Fruit fly (Drosophila melanogaster) whole organism, wandering third instar larva: ENCODE measurements around the gene Asciz.
A peak's percentile ranks its signal among the peaks of the same experiment; 100 is the strongest.

Experiments
- Abd-B ChIP-seq: fragments of >200 bp; optimal IDR thresholded peaks from 2 replicates; lab custom pipeline; 2017; ENCODE audit warnings: missing biosample characterization, missing genetic modification characterization
- CG32264 ChIP-seq: fragments of 200-800 bp; sonication (Bioruptor generic); optimal IDR thresholded peaks from 2 replicates; lab custom pipeline; 2016; ENCODE audit warnings: missing biosample characterization, missing genetic modification characterization
- CrebA ChIP-seq: fragments of 200-800 bp; sonication (Bioruptor generic); optimal IDR thresholded peaks from 2 replicates; lab custom pipeline; 2016; ENCODE audit warnings: missing biosample characterization, mild to moderate bottlenecking, missing genetic modification characterization, borderline replicate concordance
- Dif ChIP-seq: fragments of 200-275, 200-300 bp; sonication (Bioruptor generic); optimal IDR thresholded peaks from 2 replicates; lab custom pipeline; 2018; ENCODE audit warnings: missing biosample characterization, missing genetic modification characterization; ENCODE audit not compliant: partially characterized antibody
- GATAd ChIP-seq: sonication (Bioruptor generic); optimal IDR thresholded peaks from 2 replicates; lab custom pipeline; 2016; ENCODE audit warnings: missing biosample characterization, missing genetic modification characterization
- HLH106 ChIP-seq: fragments of 200-800 bp; optimal IDR thresholded peaks from 3 replicates; lab custom pipeline; 2019; ENCODE audit warnings: missing biosample characterization, mild to moderate bottlenecking, missing genetic modification characterization, moderate library complexity
- Hnf4 ChIP-seq: fragments of 200-800 bp; sonication (Bioruptor generic); optimal IDR thresholded peaks from 2 replicates; lab custom pipeline; 2016; ENCODE audit warnings: missing biosample characterization, mild to moderate bottlenecking, missing genetic modification characterization
- Hr78 ChIP-seq: fragments of >200 bp; optimal IDR thresholded peaks from 2 replicates; lab custom pipeline; 2017; ENCODE audit warnings: missing biosample characterization, missing genetic modification characterization
- Hr83 ChIP-seq: fragments of 200-300 bp; sonication (Bioruptor generic); optimal IDR thresholded peaks from 2 replicates; lab custom pipeline; 2016; ENCODE audit warnings: missing biosample characterization, mild to moderate bottlenecking, missing genetic modification characterization, moderate library complexity; ENCODE audit not compliant: poor library complexity, severe bottlenecking
- Mio ChIP-seq: sonication (Bioruptor generic); optimal IDR thresholded peaks from 2 replicates; lab custom pipeline; 2016; ENCODE audit warnings: missing biosample characterization, missing genetic modification characterization
- N ChIP-seq: fragments of >200 bp; optimal IDR thresholded peaks from 2 replicates; lab custom pipeline; 2018; ENCODE audit warnings: missing biosample characterization, missing external identifiers, missing genetic modification characterization
- OdsH ChIP-seq: fragments of 200-800 bp; sonication (Bioruptor generic); optimal IDR thresholded peaks from 2 replicates; lab custom pipeline; 2016; ENCODE audit warnings: missing biosample characterization, mild to moderate bottlenecking, missing genetic modification characterization
- Rel ChIP-seq, 2 experiments: fragments of 200-800 bp; sonication (Bioruptor generic) in 1 of 2; optimal IDR thresholded peaks; 2 replicates in 1 of 2; 3 replicates in 1 of 2; lab custom pipeline; 2016 to 2019; ENCODE audit warnings: mild to moderate bottlenecking in 2 of 2, missing biosample characterization in 2 of 2, missing genetic modification characterization in 2 of 2, moderate library complexity in 1 of 2
- Sp1 ChIP-seq: fragments of 200-800 bp; sonication (Bioruptor generic); optimal IDR thresholded peaks from 3 replicates; lab custom pipeline; 2019; ENCODE audit warnings: missing biosample characterization, mild to moderate bottlenecking, missing genetic modification characterization, moderate library complexity
- Vsx2 ChIP-seq: fragments of 200-300, 225-300 bp; sonication (Bioruptor generic); optimal IDR thresholded peaks from 2 replicates; lab custom pipeline; 2018; ENCODE audit warnings: missing biosample characterization, missing genetic modification characterization; ENCODE audit not compliant: partially characterized antibody
- br ChIP-seq: fragments of 200-800 bp; sonication (Bioruptor generic); optimal IDR thresholded peaks from 2 replicates; lab custom pipeline; 2016; ENCODE audit warnings: missing biosample characterization, missing genetic modification characterization
- dl ChIP-seq, 2 experiments: fragments of 175-275, 200-275 bp in 1 of 2; fragments of 200-275 bp in 1 of 2; sonication (Bioruptor generic); optimal IDR thresholded peaks; lab custom pipeline; 2018; ENCODE audit warnings: mild to moderate bottlenecking in 2 of 2, missing biosample characterization in 2 of 2, missing genetic modification characterization in 2 of 2, moderate library complexity in 2 of 2; ENCODE audit not compliant: partially characterized antibody in 2 of 2, insufficient read depth in 1 of 2
- dmrt93B ChIP-seq: fragments of 200-800 bp; sonication (Bioruptor generic); optimal IDR thresholded peaks from 2 replicates; lab custom pipeline; 2018; ENCODE audit warnings: missing biosample characterization, mild to moderate bottlenecking, missing genetic modification characterization
- dsf ChIP-seq: sonication (Bioruptor generic); optimal IDR thresholded peaks from 2 replicates; lab custom pipeline; 2016; ENCODE audit warnings: missing biosample characterization, missing genetic modification characterization, borderline replicate concordance
- ey ChIP-seq: fragments of 200-800 bp; sonication (Bioruptor generic); optimal IDR thresholded peaks from 2 replicates; lab custom pipeline; 2016; ENCODE audit warnings: missing biosample characterization, missing genetic modification characterization
- foxo ChIP-seq, 2 experiments: fragments of 200-800 bp; sonication (Bioruptor generic); optimal IDR thresholded peaks; 2 replicates in 1 of 2; 3 replicates in 1 of 2; lab custom pipeline; 2016 to 2017; ENCODE audit warnings: missing biosample characterization in 2 of 2, missing genetic modification characterization in 2 of 2
- fru ChIP-seq: fragments of 200-800 bp; sonication (Bioruptor generic); optimal IDR thresholded peaks from 3 replicates; lab custom pipeline; 2016; ENCODE audit warnings: missing biosample characterization, mild to moderate bottlenecking, missing genetic modification characterization
- h ChIP-seq: fragments of 200-800 bp; sonication (Bioruptor generic); optimal IDR thresholded peaks from 3 replicates; lab custom pipeline; 2016; ENCODE audit warnings: missing biosample characterization, mild to moderate bottlenecking, missing genetic modification characterization
- jim ChIP-seq: fragments of 175-275, 200-325 bp; sonication (Bioruptor generic); optimal IDR thresholded peaks from 2 replicates; lab custom pipeline; 2016; ENCODE audit warnings: missing biosample characterization, mild to moderate bottlenecking, missing genetic modification characterization
- lola ChIP-seq: fragments of >200 bp; optimal IDR thresholded peaks from 2 replicates; lab custom pipeline; 2017; ENCODE audit warnings: missing biosample characterization, missing genetic modification characterization
- pan ChIP-seq: fragments of >200 bp; optimal IDR thresholded peaks from 2 replicates; lab custom pipeline; 2017
- psq ChIP-seq: fragments of 200-800 bp; sonication (Bioruptor generic); optimal IDR thresholded peaks from 3 replicates; lab custom pipeline; 2017; ENCODE audit warnings: missing biosample characterization, mild to moderate bottlenecking, missing genetic modification characterization, moderate library complexity
- rgr ChIP-seq: fragments of 200-800 bp; sonication (Bioruptor generic); optimal IDR thresholded peaks from 3 replicates; lab custom pipeline; 2016; ENCODE audit warnings: missing biosample characterization, mild to moderate bottlenecking, missing genetic modification characterization
- sage ChIP-seq: fragments of 200-800 bp; sonication (Bioruptor generic); optimal IDR thresholded peaks from 2 replicates; lab custom pipeline; 2016; ENCODE audit warnings: missing biosample characterization, mild to moderate bottlenecking, missing genetic modification characterization
- sv ChIP-seq: fragments of 200-800 bp; sonication (Bioruptor generic); optimal IDR thresholded peaks from 3 replicates; lab custom pipeline; 2016; ENCODE audit warnings: missing biosample characterization, missing genetic modification characterization
- tai ChIP-seq: sonication (Bioruptor generic); optimal IDR thresholded peaks from 2 replicates; lab custom pipeline; 2016; ENCODE audit warnings: missing biosample characterization, missing genetic modification characterization
- usp ChIP-seq: fragments of >200 bp; optimal IDR thresholded peaks from 2 replicates; lab custom pipeline; 2017; ENCODE audit warnings: missing biosample characterization, missing genetic modification characterization
- woc ChIP-seq: sonication (Bioruptor generic); optimal IDR thresholded peaks from 2 replicates; lab custom pipeline; 2016; ENCODE audit warnings: missing biosample characterization, mild to moderate bottlenecking, missing genetic modification characterization

The Asciz gene

dm6 chr3L:3177872-3178271 is 11.8 kb upstream of the Asciz start:
- TF ChIP-seq h, result no peak
- no peak for TF ChIP-seq Sp1
- TF ChIP-seq, all 38 proteins: peak for 0

dm6 chr3L:3172445-3172844 is 6.4 kb upstream of the Asciz start, which contains the start of gene CG14963:
Gene CG14963 (minus strand): TSS chr3L:3172545.
- TF ChIP-seq br (no peak), Hr83 (GFP tag; lab: Kevin White, UChicago) (no peak), lola (no peak), psq (GFP tag; lab: Kevin White, UChicago) (no peak), dsf (GFP tag; lab: Kevin White, UChicago) (no peak), dl (GFP tag; optimal IDR thresholded peaks at IDR 0.05; lab: Kevin White, UChicago; ENCODE audit: insufficient read depth in 1 of 2, partially characterized antibody in 2 of 2) (no peak), sage (GFP tag; lab: Kevin White, UChicago) (no peak), CG32264 (no peak), Vsx2 (GFP tag; lab: Kevin White, UChicago) (no peak), Hnf4 (no peak), tai (no peak), foxo (GFP tag; optimal IDR thresholded peaks at IDR 0.05; lab: Kevin White, UChicago) (no peak), GATAd (GFP tag; lab: Kevin White, UChicago) (no peak), dmrt93B (GFP tag; lab: Kevin White, UChicago) (no peak), Hr78 (GFP tag; lab: Kevin White, UChicago) (no peak)

dm6 chr3L:3169107-3169506 is 3.1 kb upstream of the Asciz start, which contains the start of the genes CG32278 and CG32281:
Gene CG32278 (plus strand): TSS chr3L:3169286.
Gene CG32281 (plus strand): TSS chr3L:3169375.
- TF ChIP-seq ey (no peak), usp (no peak), Hnf4 (no peak), pan (no peak), foxo (GFP tag; optimal IDR thresholded peaks at IDR 0.05; lab: Kevin White, UChicago) (no peak), Rel (GFP tag; optimal IDR thresholded peaks at IDR 0.05; lab: Kevin White, UChicago) (no peak), Rel (tag; optimal IDR thresholded peaks at IDR 0.05; lab: Kevin White, UChicago) (no peak)

- TF ChIP-seq Sp1, result no peak
- TF ChIP-seq N (GFP tag; lab: Kevin White, UChicago), result no peak
- no peak for TF ChIP-seq jim (GFP tag; lab: Kevin White, UChicago)
- TF ChIP-seq Dif (GFP tag; lab: Kevin White, UChicago), result peak; percentile 13
Observed at dm6 chr3L:3165399-3165798, 651 bp downstream of the Asciz start.

dm6 chr3L:3164951-3165350 is 1.1 kb downstream of the Asciz start, which contains the start of gene CG32280:
Gene CG32280 (plus strand): TSS chr3L:3165181.
- TF ChIP-seq OdsH (GFP tag; lab: Kevin White, UChicago), result peak; percentile 6
- peak in 1 of 2 experiments; percentile 41 for TF ChIP-seq foxo (GFP tag; optimal IDR thresholded peaks at IDR 0.05; lab: Kevin White, UChicago)
- TF ChIP-seq Rel (GFP tag; optimal IDR thresholded peaks at IDR 0.05; lab: Kevin White, UChicago), result no peak
- peak; percentile 53 for TF ChIP-seq Rel (tag; optimal IDR thresholded peaks at IDR 0.05; lab: Kevin White, UChicago)
- TF ChIP-seq CG32264, result no peak
- TF ChIP-seq fru, result no peak
- TF ChIP-seq h, result peak; percentile 66
- no peak for TF ChIP-seq Vsx2 (GFP tag; lab: Kevin White, UChicago)
- peak; percentile 7 for TF ChIP-seq HLH106 (tag; lab: Kevin White, UChicago)
- no peak for TF ChIP-seq dmrt93B (GFP tag; lab: Kevin White, UChicago)
- TF ChIP-seq dl (GFP tag; optimal IDR thresholded peaks at IDR 0.05; lab: Kevin White, UChicago; ENCODE audit: insufficient read depth in 1 of 2, partially characterized antibody in 2 of 2), result no peak
- TF ChIP-seq Abd-B (GFP tag; lab: Kevin White, UChicago), result no peak
- no peak for TF ChIP-seq sv (GFP tag; lab: Kevin White, UChicago)
- TF ChIP-seq Mio (GFP tag; lab: Kevin White, UChicago), result no peak
- no peak for TF ChIP-seq CrebA (GFP tag; lab: Kevin White, UChicago)
- peak; percentile 15 for TF ChIP-seq Sp1
- peak; percentile 23 for TF ChIP-seq rgr (GFP tag; lab: Kevin White, UChicago)
- TF ChIP-seq dsf (GFP tag; lab: Kevin White, UChicago), result no peak
- peak; percentile 27 for TF ChIP-seq woc
- TF ChIP-seq ey, result no peak
- TF ChIP-seq Hr83 (GFP tag; lab: Kevin White, UChicago), result peak; percentile 17
- TF ChIP-seq, all 38 proteins: peak for 9
